Fruit fly (Drosophila melanogaster): ENCODE results near the gene CG43689.

Gene CG43689

DNA sequence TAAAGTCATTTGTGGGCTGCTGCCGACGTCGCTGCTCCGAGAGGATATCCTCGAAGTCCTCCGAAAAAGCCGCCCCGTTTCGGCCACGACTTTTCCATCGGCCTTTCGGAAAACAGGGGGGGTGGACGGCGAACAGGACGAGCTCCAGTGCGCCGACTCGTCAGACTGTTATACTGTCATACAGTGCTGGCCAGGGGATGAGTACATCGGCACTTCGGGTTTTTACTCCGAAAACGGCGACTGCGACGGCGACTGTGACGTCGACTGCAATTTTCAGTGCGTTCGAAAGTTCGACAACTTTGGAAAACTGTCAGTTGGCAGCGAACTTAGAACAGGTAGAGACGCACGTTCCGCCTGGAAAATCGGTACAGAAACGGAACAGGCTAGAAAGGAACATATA is at the start of gene CG43689:
Gene CG43689 (plus strand): TSS at position 314 of the 400 bp plus-strand sequence.
- TF ChIP-seq CG13204 (GFP tag; optimal IDR thresholded peaks at IDR 0.05), result no peak
- no peak for TF ChIP-seq Ets98B (GFP tag; IDR thresholded peaks at IDR 0.05)
- TF ChIP-seq CG15710 (tag; optimal IDR thresholded peaks at IDR 0.05), result no peak
- no peak for TF ChIP-seq rn (GFP tag; IDR thresholded peaks at IDR 0.05)
- TF ChIP-seq CG8159 (tag; optimal IDR thresholded peaks at IDR 0.05), result no peak
- no peak for TF ChIP-seq Snoo (tag; optimal IDR thresholded peaks at IDR 0.05)
- TF ChIP-seq CG17806 (tag; optimal IDR thresholded peaks at IDR 0.05), result no peak
- no peak for TF ChIP-seq D1 (tag; optimal IDR thresholded peaks at IDR 0.05)
- no peak for TF ChIP-seq gl (tag; optimal IDR thresholded peaks at IDR 0.05)
- no peak for TF ChIP-seq CG34367 (tag; optimal IDR thresholded peaks at IDR 0.05)
- no peak for TF ChIP-seq Pif1B (GFP tag; optimal IDR thresholded peaks at IDR 0.05)
- TF ChIP-seq fd96Ca (GFP tag; IDR thresholded peaks at IDR 0.05), result no peak
- no peak for TF ChIP-seq CG9948 (tag; optimal IDR thresholded peaks at IDR 0.05)
- TF ChIP-seq CG12605 (GFP tag; IDR thresholded peaks at IDR 0.05), result no peak
- no peak for TF ChIP-seq CG4496 (GFP tag; IDR thresholded peaks at IDR 0.05)
- TF ChIP-seq CG10348 (GFP tag; IDR thresholded peaks at IDR 0.05), result no peak

DNA sequence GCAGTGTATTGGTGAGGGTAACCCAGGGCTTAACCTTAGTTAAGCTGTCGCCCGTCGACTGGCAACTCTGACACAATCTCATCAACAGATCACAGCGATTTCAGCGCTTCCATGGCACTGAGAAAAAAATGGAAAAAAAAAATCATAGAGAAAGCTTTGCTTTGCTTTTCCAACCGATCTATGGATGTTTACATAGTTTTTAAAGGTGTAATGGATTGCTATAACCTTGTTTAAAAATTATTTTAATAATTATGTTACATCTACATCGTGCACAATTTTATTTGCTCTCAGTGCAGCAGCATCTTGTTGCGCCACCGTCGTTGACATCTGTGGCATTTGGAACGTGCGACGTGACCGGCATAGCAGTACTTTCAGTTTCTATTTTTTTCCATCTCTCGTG is 42.6 kb upstream of the CG43689 start:
- TF ChIP-seq rn (GFP tag; IDR thresholded peaks at IDR 0.05), result no peak
- TF ChIP-seq Snoo (tag; optimal IDR thresholded peaks at IDR 0.05), result no peak
- no peak for TF ChIP-seq Pif1A (GFP tag; optimal IDR thresholded peaks at IDR 0.05)
- no peak for TF ChIP-seq Pif1B (GFP tag; optimal IDR thresholded peaks at IDR 0.05)
- TF ChIP-seq CG14655 (GFP tag; optimal IDR thresholded peaks at IDR 0.05), result no peak
- no peak for TF ChIP-seq CG34367 (tag; optimal IDR thresholded peaks at IDR 0.05)
- TF ChIP-seq CG32121 (GFP tag; IDR thresholded peaks at IDR 0.05), result no peak
- no peak for TF ChIP-seq CG8159 (tag; optimal IDR thresholded peaks at IDR 0.05)

DNA sequence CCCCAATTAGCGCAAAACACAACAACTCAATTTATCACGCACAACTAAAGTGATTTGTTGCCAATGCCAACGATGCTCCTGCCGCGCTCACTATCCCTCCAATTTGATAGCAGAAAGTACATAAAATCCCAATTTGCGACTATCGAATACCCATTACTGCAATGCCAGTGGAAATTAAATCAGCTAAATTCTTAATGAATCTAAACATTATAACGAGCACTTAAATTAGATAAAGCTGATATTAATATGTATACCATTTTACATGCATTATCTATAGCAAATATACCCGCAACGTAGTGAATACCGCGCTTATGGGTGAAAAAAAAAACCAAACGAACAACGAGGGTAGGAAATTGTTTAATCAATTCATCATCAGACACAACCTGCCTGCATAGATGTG is 42.0 kb upstream of the CG43689 start:
- no peak for TF ChIP-seq gl (tag; optimal IDR thresholded peaks at IDR 0.05)
- TF ChIP-seq CG32121 (GFP tag; IDR thresholded peaks at IDR 0.05), result no peak
- no peak for TF ChIP-seq CG8159 (tag; optimal IDR thresholded peaks at IDR 0.05)
- TF ChIP-seq CG17806 (tag; optimal IDR thresholded peaks at IDR 0.05), result no peak
- TF ChIP-seq CG8301 (tag; optimal IDR thresholded peaks at IDR 0.05), result no peak
- TF ChIP-seq CG34367 (tag; optimal IDR thresholded peaks at IDR 0.05), result no peak
- TF ChIP-seq Ets98B (GFP tag; IDR thresholded peaks at IDR 0.05), result no peak
- TF ChIP-seq D1 (tag; optimal IDR thresholded peaks at IDR 0.05), result no peak
- no peak for TF ChIP-seq fd96Ca (GFP tag; IDR thresholded peaks at IDR 0.05)
- TF ChIP-seq Snoo (tag; optimal IDR thresholded peaks at IDR 0.05), result no peak
- TF ChIP-seq Pif1B (GFP tag; optimal IDR thresholded peaks at IDR 0.05), result no peak
- TF ChIP-seq CG9948 (tag; optimal IDR thresholded peaks at IDR 0.05), result no peak
- TF ChIP-seq CG14655 (GFP tag; optimal IDR thresholded peaks at IDR 0.05), result no peak

DNA sequence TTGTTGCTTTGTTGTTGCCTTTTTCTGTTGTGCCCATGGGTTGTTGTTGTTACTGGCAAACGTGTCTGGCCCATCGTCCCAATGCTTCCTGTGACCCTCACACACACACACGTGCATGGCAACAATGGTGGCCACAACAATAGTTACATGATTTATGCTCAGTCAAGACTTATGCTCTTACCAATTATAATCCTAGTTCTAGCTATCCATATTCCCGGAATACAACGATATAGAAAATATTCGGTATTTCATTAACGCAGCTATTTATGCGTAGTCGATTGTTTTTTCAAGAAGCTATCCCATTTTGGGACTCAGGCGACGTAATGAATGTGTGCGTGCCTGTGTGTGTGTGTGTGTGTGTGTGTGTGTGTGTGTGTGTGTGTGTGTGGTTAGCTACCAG is 36.8 kb upstream of the CG43689 start:
- TF ChIP-seq EcR (GFP tag; optimal IDR thresholded peaks at IDR 0.05), result no peak
- no peak for TF ChIP-seq CG13204 (GFP tag; optimal IDR thresholded peaks at IDR 0.05)
- no peak for TF ChIP-seq Pif1A (GFP tag; optimal IDR thresholded peaks at IDR 0.05)
- TF ChIP-seq CG8159 (tag; optimal IDR thresholded peaks at IDR 0.05), result no peak
- no peak for TF ChIP-seq D1 (tag; optimal IDR thresholded peaks at IDR 0.05)
- TF ChIP-seq CG32121 (GFP tag; IDR thresholded peaks at IDR 0.05), result no peak
- no peak for TF ChIP-seq CG15710 (tag; optimal IDR thresholded peaks at IDR 0.05)
- TF ChIP-seq CG9948 (tag; optimal IDR thresholded peaks at IDR 0.05), result no peak
- no peak for TF ChIP-seq CG17806 (tag; optimal IDR thresholded peaks at IDR 0.05)
- no peak for TF ChIP-seq Ets98B (GFP tag; IDR thresholded peaks at IDR 0.05)
- TF ChIP-seq fd96Ca (GFP tag; IDR thresholded peaks at IDR 0.05), result no peak
- TF ChIP-seq CG10348 (GFP tag; IDR thresholded peaks at IDR 0.05), result no peak
- no peak for TF ChIP-seq CG12605 (GFP tag; IDR thresholded peaks at IDR 0.05)
- no peak for TF ChIP-seq CG14655 (GFP tag; optimal IDR thresholded peaks at IDR 0.05)
- TF ChIP-seq CG34367 (tag; optimal IDR thresholded peaks at IDR 0.05), result no peak
- no peak for TF ChIP-seq Pif1B (GFP tag; optimal IDR thresholded peaks at IDR 0.05)
- TF ChIP-seq gl (tag; optimal IDR thresholded peaks at IDR 0.05), result no peak
- no peak for TF ChIP-seq CG4496 (GFP tag; IDR thresholded peaks at IDR 0.05)
- TF ChIP-seq CG8301 (tag; optimal IDR thresholded peaks at IDR 0.05), result no peak
- TF ChIP-seq Snoo (tag; optimal IDR thresholded peaks at IDR 0.05), result no peak

DNA sequence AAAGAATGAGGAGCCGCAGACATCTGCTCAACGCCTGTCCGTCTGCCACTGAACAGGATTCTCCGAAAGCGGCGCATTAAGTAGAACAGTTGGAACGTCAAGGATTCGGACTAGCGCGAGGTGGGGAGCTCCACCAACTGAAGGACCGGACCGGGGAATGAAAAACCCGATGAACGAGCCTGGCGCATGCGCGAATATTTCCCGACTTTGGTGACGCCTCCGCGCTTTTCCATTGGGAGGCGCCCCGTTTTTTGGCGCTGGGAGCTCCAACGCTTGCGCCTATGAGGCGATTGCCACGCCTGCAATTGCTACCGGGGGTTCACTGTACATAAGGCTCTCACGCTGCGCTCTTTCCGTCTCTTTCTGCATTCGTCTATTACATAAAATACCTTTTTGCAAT is 14.0 kb upstream of the CG43689 start:
- TF ChIP-seq CG4496 (GFP tag; IDR thresholded peaks at IDR 0.05) (no peak), EcR (GFP tag; optimal IDR thresholded peaks at IDR 0.05) (no peak), CG13204 (GFP tag; optimal IDR thresholded peaks at IDR 0.05) (no peak), CG8159 (tag; optimal IDR thresholded peaks at IDR 0.05) (no peak), rn (GFP tag; IDR thresholded peaks at IDR 0.05) (no peak), CG12605 (GFP tag; IDR thresholded peaks at IDR 0.05) (no peak), fd96Ca (GFP tag; IDR thresholded peaks at IDR 0.05) (no peak), Pif1A (GFP tag; optimal IDR thresholded peaks at IDR 0.05) (no peak), Ets98B (GFP tag; IDR thresholded peaks at IDR 0.05) (no peak), CG15710 (tag; optimal IDR thresholded peaks at IDR 0.05) (no peak), CG9948 (tag; optimal IDR thresholded peaks at IDR 0.05) (no peak), CG34367 (tag; optimal IDR thresholded peaks at IDR 0.05) (no peak), CG10348 (GFP tag; IDR thresholded peaks at IDR 0.05) (no peak)

DNA sequence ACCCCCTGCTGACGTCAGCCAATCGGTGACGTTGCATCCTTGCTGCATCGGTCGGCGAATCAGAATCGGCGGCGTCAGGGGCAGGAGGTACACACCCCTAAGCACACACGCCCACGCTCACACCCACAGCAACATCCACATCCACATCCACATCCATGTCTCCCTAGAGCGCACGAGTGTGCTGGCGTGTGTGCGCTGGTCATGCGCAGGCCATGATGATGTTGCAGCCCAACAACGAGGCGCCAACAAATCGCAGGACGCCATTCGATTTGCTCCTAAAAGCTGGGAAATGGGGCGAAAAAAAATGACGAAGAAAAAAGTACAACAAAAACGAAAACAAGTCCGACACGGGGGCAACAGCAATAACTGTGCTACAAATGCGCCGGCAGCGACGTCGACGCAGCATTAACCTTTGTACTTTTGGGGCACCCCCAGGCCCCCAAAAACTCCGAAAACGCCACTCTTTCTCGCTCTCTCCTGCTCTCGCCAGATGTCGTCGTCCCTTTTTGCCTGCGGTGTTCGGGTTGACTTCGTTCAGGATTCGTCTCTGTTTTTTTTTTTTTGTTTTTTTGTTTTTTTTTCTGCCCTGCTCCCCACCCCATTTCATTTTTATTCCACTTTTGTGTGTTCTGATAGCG is 13.6 kb downstream of the CG43689 start:
- TF ChIP-seq CG12605 (GFP tag; IDR thresholded peaks at IDR 0.05), result 0 out of 2 replicates have a peak, but pooled peaks have one; percentile 24
- peak; percentile 1 for TF ChIP-seq Pif1A (GFP tag; optimal IDR thresholded peaks at IDR 0.05)
- no peak for TF ChIP-seq CG8159 (tag; optimal IDR thresholded peaks at IDR 0.05)
- no peak for TF ChIP-seq CG15710 (tag; optimal IDR thresholded peaks at IDR 0.05)
- no peak for TF ChIP-seq D1 (tag; optimal IDR thresholded peaks at IDR 0.05)
- TF ChIP-seq gl (tag; optimal IDR thresholded peaks at IDR 0.05), result no peak

Measured in whole organism, pupa.